Fruit fly (Drosophila melanogaster) whole organism, wandering third instar larva: ENCODE results near the gene CG14074.

Source experiments
- Abd-B ChIP-seq: fragments of >200 bp; optimal IDR thresholded peaks from 2 replicates; lab custom pipeline; 2017; ENCODE audit warnings: missing biosample characterization, missing genetic modification characterization
- CG32264 ChIP-seq: fragments of 200-800 bp; sonication (Bioruptor generic); optimal IDR thresholded peaks from 2 replicates; lab custom pipeline; 2016; ENCODE audit warnings: missing biosample characterization, missing genetic modification characterization
- CG9705 ChIP-seq: fragments of 200-800 bp; sonication (Bioruptor generic); optimal IDR thresholded peaks from 2 replicates; lab custom pipeline; 2018; ENCODE audit warnings: missing biosample characterization, mild to moderate bottlenecking, missing genetic modification characterization
- CrebA ChIP-seq: fragments of 200-800 bp; sonication (Bioruptor generic); optimal IDR thresholded peaks from 2 replicates; lab custom pipeline; 2016; ENCODE audit warnings: missing biosample characterization, mild to moderate bottlenecking, missing genetic modification characterization, borderline replicate concordance
- Dfd ChIP-seq: fragments of >200 bp; optimal IDR thresholded peaks from 2 replicates; lab custom pipeline; 2017; ENCODE audit warnings: missing biosample characterization, missing genetic modification characterization
- Dif ChIP-seq: fragments of 200-275, 200-300 bp; sonication (Bioruptor generic); optimal IDR thresholded peaks from 2 replicates; lab custom pipeline; 2018; ENCODE audit warnings: missing biosample characterization, missing genetic modification characterization; ENCODE audit not compliant: partially characterized antibody
- GATAd ChIP-seq: sonication (Bioruptor generic); optimal IDR thresholded peaks from 2 replicates; lab custom pipeline; 2016; ENCODE audit warnings: missing biosample characterization, missing genetic modification characterization
- HLH106 ChIP-seq: fragments of 200-800 bp; optimal IDR thresholded peaks from 3 replicates; lab custom pipeline; 2019; ENCODE audit warnings: missing biosample characterization, mild to moderate bottlenecking, missing genetic modification characterization, moderate library complexity
- Hnf4 ChIP-seq: fragments of 200-800 bp; sonication (Bioruptor generic); optimal IDR thresholded peaks from 2 replicates; lab custom pipeline; 2016; ENCODE audit warnings: missing biosample characterization, mild to moderate bottlenecking, missing genetic modification characterization
- Hr78 ChIP-seq: fragments of >200 bp; optimal IDR thresholded peaks from 2 replicates; lab custom pipeline; 2017; ENCODE audit warnings: missing biosample characterization, missing genetic modification characterization
- Hr83 ChIP-seq: fragments of 200-300 bp; sonication (Bioruptor generic); optimal IDR thresholded peaks from 2 replicates; lab custom pipeline; 2016; ENCODE audit warnings: missing biosample characterization, mild to moderate bottlenecking, missing genetic modification characterization, moderate library complexity; ENCODE audit not compliant: poor library complexity, severe bottlenecking
- Jra ChIP-seq: sonication (Bioruptor generic); optimal IDR thresholded peaks from 2 replicates; lab custom pipeline; 2016; ENCODE audit warnings: missing biosample characterization, missing genetic modification characterization
- Mio ChIP-seq: sonication (Bioruptor generic); optimal IDR thresholded peaks from 2 replicates; lab custom pipeline; 2016; ENCODE audit warnings: missing biosample characterization, missing genetic modification characterization
- Myc ChIP-seq: fragments of >200 bp; optimal IDR thresholded peaks from 2 replicates; lab custom pipeline; 2017
- N ChIP-seq: fragments of >200 bp; optimal IDR thresholded peaks from 2 replicates; lab custom pipeline; 2018; ENCODE audit warnings: missing biosample characterization, missing external identifiers, missing genetic modification characterization
- OdsH ChIP-seq: fragments of 200-800 bp; sonication (Bioruptor generic); optimal IDR thresholded peaks from 2 replicates; lab custom pipeline; 2016; ENCODE audit warnings: missing biosample characterization, mild to moderate bottlenecking, missing genetic modification characterization
- Rel ChIP-seq, 2 experiments: fragments of 200-800 bp; sonication (Bioruptor generic) in 1 of 2; optimal IDR thresholded peaks; 2 replicates in 1 of 2; 3 replicates in 1 of 2; lab custom pipeline; 2016 to 2019; ENCODE audit warnings: mild to moderate bottlenecking in 2 of 2, missing biosample characterization in 2 of 2, missing genetic modification characterization in 2 of 2, moderate library complexity in 1 of 2
- Sp1 ChIP-seq: fragments of 200-800 bp; sonication (Bioruptor generic); optimal IDR thresholded peaks from 3 replicates; lab custom pipeline; 2019; ENCODE audit warnings: missing biosample characterization, mild to moderate bottlenecking, missing genetic modification characterization, moderate library complexity
- Vsx2 ChIP-seq: fragments of 200-300, 225-300 bp; sonication (Bioruptor generic); optimal IDR thresholded peaks from 2 replicates; lab custom pipeline; 2018; ENCODE audit warnings: missing biosample characterization, missing genetic modification characterization; ENCODE audit not compliant: partially characterized antibody
- br ChIP-seq: fragments of 200-800 bp; sonication (Bioruptor generic); optimal IDR thresholded peaks from 2 replicates; lab custom pipeline; 2016; ENCODE audit warnings: missing biosample characterization, missing genetic modification characterization
- brk ChIP-seq: fragments of 200-800 bp; sonication (Bioruptor generic); optimal IDR thresholded peaks from 2 replicates; lab custom pipeline; 2016; ENCODE audit warnings: missing biosample characterization, mild to moderate bottlenecking, missing genetic modification characterization
- dl ChIP-seq, 2 experiments: fragments of 175-275, 200-275 bp in 1 of 2; fragments of 200-275 bp in 1 of 2; sonication (Bioruptor generic); optimal IDR thresholded peaks; lab custom pipeline; 2018; ENCODE audit warnings: mild to moderate bottlenecking in 2 of 2, missing biosample characterization in 2 of 2, missing genetic modification characterization in 2 of 2, moderate library complexity in 2 of 2; ENCODE audit not compliant: partially characterized antibody in 2 of 2, insufficient read depth in 1 of 2
- dmrt93B ChIP-seq: fragments of 200-800 bp; sonication (Bioruptor generic); optimal IDR thresholded peaks from 2 replicates; lab custom pipeline; 2018; ENCODE audit warnings: missing biosample characterization, mild to moderate bottlenecking, missing genetic modification characterization
- dsf ChIP-seq: sonication (Bioruptor generic); optimal IDR thresholded peaks from 2 replicates; lab custom pipeline; 2016; ENCODE audit warnings: missing biosample characterization, missing genetic modification characterization, borderline replicate concordance
- ey ChIP-seq: fragments of 200-800 bp; sonication (Bioruptor generic); optimal IDR thresholded peaks from 2 replicates; lab custom pipeline; 2016; ENCODE audit warnings: missing biosample characterization, missing genetic modification characterization
- foxo ChIP-seq, 2 experiments: fragments of 200-800 bp; sonication (Bioruptor generic); optimal IDR thresholded peaks; 2 replicates in 1 of 2; 3 replicates in 1 of 2; lab custom pipeline; 2016 to 2017; ENCODE audit warnings: missing biosample characterization in 2 of 2, missing genetic modification characterization in 2 of 2
- fru ChIP-seq: fragments of 200-800 bp; sonication (Bioruptor generic); optimal IDR thresholded peaks from 3 replicates; lab custom pipeline; 2016; ENCODE audit warnings: missing biosample characterization, mild to moderate bottlenecking, missing genetic modification characterization
- h ChIP-seq: fragments of 200-800 bp; sonication (Bioruptor generic); optimal IDR thresholded peaks from 3 replicates; lab custom pipeline; 2016; ENCODE audit warnings: missing biosample characterization, mild to moderate bottlenecking, missing genetic modification characterization
- jim ChIP-seq: fragments of 175-275, 200-325 bp; sonication (Bioruptor generic); optimal IDR thresholded peaks from 2 replicates; lab custom pipeline; 2016; ENCODE audit warnings: missing biosample characterization, mild to moderate bottlenecking, missing genetic modification characterization
- lola ChIP-seq: fragments of >200 bp; optimal IDR thresholded peaks from 2 replicates; lab custom pipeline; 2017; ENCODE audit warnings: missing biosample characterization, missing genetic modification characterization
- pan ChIP-seq: fragments of >200 bp; optimal IDR thresholded peaks from 2 replicates; lab custom pipeline; 2017
- psq ChIP-seq: fragments of 200-800 bp; sonication (Bioruptor generic); optimal IDR thresholded peaks from 3 replicates; lab custom pipeline; 2017; ENCODE audit warnings: missing biosample characterization, mild to moderate bottlenecking, missing genetic modification characterization, moderate library complexity
- rgr ChIP-seq: fragments of 200-800 bp; sonication (Bioruptor generic); optimal IDR thresholded peaks from 3 replicates; lab custom pipeline; 2016; ENCODE audit warnings: missing biosample characterization, mild to moderate bottlenecking, missing genetic modification characterization
- sage ChIP-seq: fragments of 200-800 bp; sonication (Bioruptor generic); optimal IDR thresholded peaks from 2 replicates; lab custom pipeline; 2016; ENCODE audit warnings: missing biosample characterization, mild to moderate bottlenecking, missing genetic modification characterization
- sv ChIP-seq: fragments of 200-800 bp; sonication (Bioruptor generic); optimal IDR thresholded peaks from 3 replicates; lab custom pipeline; 2016; ENCODE audit warnings: missing biosample characterization, missing genetic modification characterization
- tai ChIP-seq: sonication (Bioruptor generic); optimal IDR thresholded peaks from 2 replicates; lab custom pipeline; 2016; ENCODE audit warnings: missing biosample characterization, missing genetic modification characterization
- usp ChIP-seq: fragments of >200 bp; optimal IDR thresholded peaks from 2 replicates; lab custom pipeline; 2017; ENCODE audit warnings: missing biosample characterization, missing genetic modification characterization
- woc ChIP-seq: sonication (Bioruptor generic); optimal IDR thresholded peaks from 2 replicates; lab custom pipeline; 2016; ENCODE audit warnings: missing biosample characterization, mild to moderate bottlenecking, missing genetic modification characterization

The CG14074 gene

dm6 chr3L:18890283-18891175 lies 24.5 kb downstream of the CG14074 start, which contains the start of gene CG3961:
CG3961 (minus strand) TSS chr3L:18890483.
- no peak for TF ChIP-seq Vsx2 (GFP tag; lab: Kevin White, UChicago)
- peak; percentile 96 for TF ChIP-seq brk (GFP tag; lab: Kevin White, UChicago)
- no peak for TF ChIP-seq jim (GFP tag; lab: Kevin White, UChicago)
- TF ChIP-seq Mio, result peak; percentile 61
- peak; percentile 94 for TF ChIP-seq sv
- TF ChIP-seq ey, result peak; percentile 95
- TF ChIP-seq OdsH (GFP tag; lab: Kevin White, UChicago), result peak; percentile 99
- peak; percentile 82 for TF ChIP-seq CrebA
- TF ChIP-seq CG9705, result peak; percentile 90
- TF ChIP-seq Abd-B (GFP tag; lab: Kevin White, UChicago), result no peak
- TF ChIP-seq GATAd (GFP tag; lab: Kevin White, UChicago), result no peak
- peak; percentile 86 for TF ChIP-seq Rel (GFP tag; optimal IDR thresholded peaks at IDR 0.05; lab: Kevin White, UChicago)
- peak; percentile 82 for TF ChIP-seq Rel (tag; optimal IDR thresholded peaks at IDR 0.05; lab: Kevin White, UChicago)
- TF ChIP-seq Hr83 (GFP tag; lab: Kevin White, UChicago), result peak; percentile 34
- TF ChIP-seq h (GFP tag; lab: Kevin White, UChicago), result peak; percentile 97
- peak; percentile 89 for TF ChIP-seq tai (GFP tag; lab: Kevin White, UChicago)
- peak; percentile 88 for TF ChIP-seq dsf (GFP tag; lab: Kevin White, UChicago)
- no peak for TF ChIP-seq Hr78 (GFP tag; lab: Kevin White, UChicago)
- no peak for TF ChIP-seq lola
- no peak for TF ChIP-seq N (GFP tag; lab: Kevin White, UChicago)
- TF ChIP-seq rgr (GFP tag; lab: Kevin White, UChicago), result peak; percentile 98
- no peak for TF ChIP-seq pan (lab: Kevin White, UChicago)
- peak; percentile 89 to 90 for TF ChIP-seq dl (GFP tag; optimal IDR thresholded peaks at IDR 0.05; lab: Kevin White, UChicago; ENCODE audit: insufficient read depth in 1 of 2, partially characterized antibody in 2 of 2)
- peak; percentile 91 for TF ChIP-seq Hnf4 (GFP tag; lab: Kevin White, UChicago)
- peak; percentile 93 for TF ChIP-seq Dif (GFP tag; lab: Kevin White, UChicago)
- peak; percentile 90 for TF ChIP-seq woc (GFP tag; lab: Kevin White, UChicago)
- TF ChIP-seq Dfd (GFP tag; lab: Kevin White, UChicago), result peak; percentile 97
- TF ChIP-seq fru, result peak; percentile 97
- TF ChIP-seq sage, result peak; percentile 89
- TF ChIP-seq br (GFP tag; lab: Kevin White, UChicago), result peak; percentile 95
- TF ChIP-seq CG32264, result peak; percentile 67
- no peak for TF ChIP-seq usp (GFP tag; lab: Kevin White, UChicago)
- TF ChIP-seq foxo (GFP tag; optimal IDR thresholded peaks at IDR 0.05; lab: Kevin White, UChicago), result peak in 1 of 2 experiments; percentile 99
- peak; percentile 93 for TF ChIP-seq dmrt93B (GFP tag; lab: Kevin White, UChicago)
- peak; percentile 98 for TF ChIP-seq psq (GFP tag; lab: Kevin White, UChicago)
- no peak for TF ChIP-seq Myc (lab: Kevin White, UChicago)
- peak; percentile 84 for TF ChIP-seq Jra (GFP tag; lab: Kevin White, UChicago)
- peak; percentile 99 for TF ChIP-seq Sp1 (GFP tag; lab: Kevin White, UChicago)
- peak; percentile 99 for TF ChIP-seq HLH106

dm6 chr3L:18891986-18892385 lies 26.0 kb downstream of the CG14074 start, which contains the start of gene NijB:
NijB (plus strand) TSS chr3L:18892383.
- TF ChIP-seq sage, result peak; percentile 5
- peak; percentile 19 for TF ChIP-seq jim (GFP tag; lab: Kevin White, UChicago)
- no peak for TF ChIP-seq Rel (GFP tag; optimal IDR thresholded peaks at IDR 0.05; lab: Kevin White, UChicago)
- TF ChIP-seq Rel (tag; optimal IDR thresholded peaks at IDR 0.05; lab: Kevin White, UChicago), result peak; percentile 69
- TF ChIP-seq Myc (lab: Kevin White, UChicago), result peak; percentile 69
- TF ChIP-seq HLH106, result no peak
- TF ChIP-seq Dif (GFP tag; lab: Kevin White, UChicago), result peak; percentile 6
- peak; percentile 27 for TF ChIP-seq tai (GFP tag; lab: Kevin White, UChicago)
- TF ChIP-seq dl (GFP tag; optimal IDR thresholded peaks at IDR 0.05; lab: Kevin White, UChicago; ENCODE audit: insufficient read depth in 1 of 2, partially characterized antibody in 2 of 2), result no peak
